Worm (Caenorhabditis elegans) whole organism, L1 larva: ENCODE results near the gene nspc-20.

Source experiments
- C04F5.9 ChIP-seq: sonication (generic microtip); optimal IDR thresholded peaks from 2 replicates; lab custom pipeline; 2016; ENCODE audit warnings: missing genetic modification characterization, missing compliant biosample characterization
- C34B4.2 ChIP-seq: sonication (generic microtip); optimal IDR thresholded peaks from 2 replicates; lab custom pipeline; 2017; ENCODE audit warnings: mild to moderate bottlenecking, missing genetic modification characterization, missing compliant biosample characterization
- F16B12.6 ChIP-seq: fragments of 150-350 bp; optimal IDR thresholded peaks from 2 replicates; lab custom pipeline; 2014; ENCODE audit warnings: missing biosample characterization, missing genetic modification characterization
- Y116A8C.19 ChIP-seq: sonication (generic microtip); optimal IDR thresholded peaks from 2 replicates; lab custom pipeline; 2016; ENCODE audit warnings: missing compliant biosample characterization, missing genetic modification characterization, borderline replicate concordance
- alr-1 ChIP-seq: fragments of 200-800 bp; sonication (Bioruptor generic); optimal IDR thresholded peaks from 2 replicates; lab custom pipeline; 2018; ENCODE audit warnings: borderline replicate concordance, mild to moderate bottlenecking, missing genetic modification characterization, missing compliant biosample characterization
- ama-1 ChIP-seq: fragments of 150-350 bp; optimal IDR thresholded peaks from 2 replicates; lab custom pipeline; 2014
- ceh-8 ChIP-seq: fragments of 200-800 bp; sonication (Bioruptor generic); optimal IDR thresholded peaks from 2 replicates; lab custom pipeline; 2018; ENCODE audit warnings: mild to moderate bottlenecking, missing genetic modification characterization, moderate library complexity, missing compliant biosample characterization
- ceh-88 ChIP-seq: fragments of 200-800 bp; sonication (Bioruptor generic); IDR thresholded peaks from 2 replicates; pipeline ENCODE4 v1.3.6; 2022; ENCODE audit warnings: missing genetic modification characterization, missing compliant biosample characterization
- ceh-90 ChIP-seq: sonication (generic microtip); optimal IDR thresholded peaks from 2 replicates; lab custom pipeline; 2016; ENCODE audit warnings: missing genetic modification characterization, missing compliant biosample characterization
- ces-1 ChIP-seq: fragments of 150-350 bp; optimal IDR thresholded peaks from 2 replicates; lab custom pipeline; 2014; ENCODE audit warnings: missing biosample characterization, missing genetic modification reagents, missing genetic modification characterization
- dsc-1 ChIP-seq: sonication (generic microtip); optimal IDR thresholded peaks from 2 replicates; lab custom pipeline; 2016; ENCODE audit warnings: mild to moderate bottlenecking, missing genetic modification characterization, missing compliant biosample characterization
- efl-1 ChIP-seq, 4 experiments: fragments of 150-350 bp; optimal IDR thresholded peaks in 3 of 4; peaks in 1 of 4; 1 replicate in 1 of 4; 2 replicates in 3 of 4; lab custom pipeline; 2014; ENCODE audit warnings: missing biosample characterization in 2 of 4, missing genetic modification characterization in 2 of 4, missing genetic modification reagents in 2 of 4
- egl-13 ChIP-seq: sonication (generic microtip); optimal IDR thresholded peaks from 2 replicates; lab custom pipeline; 2016; ENCODE audit warnings: missing genotype, missing genetic modification reagents, missing genetic modification characterization, missing compliant biosample characterization
- elt-2 ChIP-seq: sonication (generic microtip); optimal IDR thresholded peaks from 2 replicates; lab custom pipeline; 2016; ENCODE audit warnings: missing genetic modification characterization, mild to moderate bottlenecking, inconsistent platforms, missing compliant biosample characterization, missing genetic modification reagents
- fkh-10 ChIP-seq: sonication (generic microtip); optimal IDR thresholded peaks from 2 replicates; lab custom pipeline; 2017; ENCODE audit warnings: missing biosample characterization, missing genetic modification reagents, missing genetic modification characterization
- fkh-4 ChIP-seq: sonication (generic microtip); optimal IDR thresholded peaks from 2 replicates; lab custom pipeline; 2016; ENCODE audit warnings: missing compliant biosample characterization, missing genetic modification characterization, borderline replicate concordance
- fkh-8 ChIP-seq: sonication (generic microtip); optimal IDR thresholded peaks from 2 replicates; lab custom pipeline; 2016; ENCODE audit warnings: mild to moderate bottlenecking, missing genetic modification characterization, missing compliant biosample characterization
- grh-1 ChIP-seq: fragments of 200-800 bp; sonication (Bioruptor generic); IDR thresholded peaks from 2 replicates; pipeline ENCODE4 v1.3.6; 2022; ENCODE audit warnings: missing genetic modification reagents, missing genetic modification characterization, missing compliant biosample characterization
- hlh-17 ChIP-seq: fragments of 200-800 bp; sonication (Bioruptor generic); optimal IDR thresholded peaks from 2 replicates; lab custom pipeline; 2018; ENCODE audit warnings: missing genetic modification characterization, mild to moderate bottlenecking, missing compliant biosample characterization, moderate library complexity, borderline replicate concordance
- hlh-4 ChIP-seq: sonication (generic microtip); optimal IDR thresholded peaks from 2 replicates; lab custom pipeline; 2016; ENCODE audit warnings: mild to moderate bottlenecking, missing genetic modification characterization, missing compliant biosample characterization
- hpl-2 ChIP-seq: fragments of 150-350 bp; optimal IDR thresholded peaks from 2 replicates; lab custom pipeline; 2014; ENCODE audit warnings: missing biosample characterization, missing genetic modification reagents, missing genetic modification characterization
- irx-1 ChIP-seq: sonication (generic microtip); optimal IDR thresholded peaks from 2 replicates; lab custom pipeline; 2016; ENCODE audit warnings: missing genetic modification characterization, missing compliant biosample characterization
- isw-1 ChIP-seq: fragments of 200-800 bp; sonication (Bioruptor generic); IDR thresholded peaks from 2 replicates; pipeline ENCODE4 v1.3.6; 2022; ENCODE audit warnings: missing genetic modification characterization, missing compliant biosample characterization
- lin-13 ChIP-seq: fragments of 150-350 bp; optimal IDR thresholded peaks from 2 replicates; lab custom pipeline; 2014; ENCODE audit warnings: missing biosample characterization, missing genetic modification reagents, missing genetic modification characterization
- lin-35 ChIP-seq, 2 experiments: fragments of 150-350 bp; optimal IDR thresholded peaks; 2 replicates each; lab custom pipeline; 2014; ENCODE audit warnings: missing biosample characterization in 2 of 2, missing genetic modification characterization in 2 of 2, missing genetic modification reagents in 2 of 2
- lir-3 ChIP-seq: sonication (generic microtip); optimal IDR thresholded peaks from 2 replicates; lab custom pipeline; 2016; ENCODE audit warnings: mild to moderate bottlenecking, missing genetic modification characterization, moderate library complexity, missing compliant biosample characterization; ENCODE audit not compliant: poor library complexity
- lsy-2 ChIP-seq, 2 experiments: fragments of 150-350 bp; optimal IDR thresholded peaks; 2 replicates each; lab custom pipeline; 2014; ENCODE audit warnings: missing biosample characterization in 2 of 2, missing genetic modification characterization in 2 of 2
- mab-9 ChIP-seq: fragments of 200-800 bp; sonication (Bioruptor generic); IDR thresholded peaks from 2 replicates; pipeline ENCODE4 v1.3.6; 2022; ENCODE audit warnings: missing genetic modification reagents, missing genetic modification characterization, missing compliant biosample characterization
- mdl-1 ChIP-seq, 2 experiments: fragments of 150-350 bp; optimal IDR thresholded peaks; 2 replicates each; lab custom pipeline; 2014 to 2017; ENCODE audit warnings: missing biosample characterization in 2 of 2, missing genetic modification characterization in 2 of 2, inconsistent platforms in 1 of 2
- mef-2 ChIP-seq: fragments of 150-350 bp; optimal IDR thresholded peaks from 2 replicates; lab custom pipeline; 2014; ENCODE audit warnings: missing biosample characterization, missing genetic modification characterization
- mep-1 ChIP-seq: fragments of 150-350 bp; optimal IDR thresholded peaks from 2 replicates; lab custom pipeline; 2014; ENCODE audit warnings: missing biosample characterization, missing genetic modification characterization
- nhr-11 ChIP-seq: fragments of 150-350 bp; optimal IDR thresholded peaks from 2 replicates; lab custom pipeline; 2014; ENCODE audit warnings: missing biosample characterization, missing genetic modification characterization
- nhr-12 ChIP-seq: sonication (generic microtip); optimal IDR thresholded peaks from 2 replicates; lab custom pipeline; 2017; ENCODE audit warnings: missing biosample characterization, missing genetic modification characterization
- nhr-19 ChIP-seq: fragments of 200-800 bp; sonication (Bioruptor generic); conservative IDR thresholded peaks from 2 replicates; pipeline ENCODE4 v1.3.6; 2022; ENCODE audit warnings: missing genetic modification characterization, missing compliant biosample characterization
- nhr-28 ChIP-seq: fragments of 150-350 bp; optimal IDR thresholded peaks from 2 replicates; lab custom pipeline; 2014; ENCODE audit warnings: missing biosample characterization, missing genetic modification characterization
- nhr-76 ChIP-seq: sonication (generic microtip); optimal IDR thresholded peaks from 2 replicates; lab custom pipeline; 2017; ENCODE audit warnings: missing biosample characterization, missing genetic modification characterization
- nhr-85 ChIP-seq: sonication (generic microtip); peaks from one replicate; lab custom pipeline; 2016; ENCODE audit warnings: missing genetic modification characterization, inconsistent platforms, missing compliant biosample characterization
- nhr-90 ChIP-seq: sonication (generic microtip); optimal IDR thresholded peaks from 2 replicates; lab custom pipeline; 2016; ENCODE audit warnings: mild to moderate bottlenecking, missing genetic modification characterization, missing compliant biosample characterization; ENCODE audit not compliant: poor library complexity
- rnt-1 ChIP-seq: sonication (generic microtip); optimal IDR thresholded peaks from 2 replicates; lab custom pipeline; 2016; ENCODE audit warnings: mild to moderate bottlenecking, missing genetic modification characterization, moderate library complexity, missing compliant biosample characterization
- skn-1 ChIP-seq: fragments of 150-350 bp; optimal IDR thresholded peaks from 2 replicates; lab custom pipeline; 2014; ENCODE audit warnings: missing biosample characterization, missing genetic modification characterization
- snpc-4 ChIP-seq: fragments of 150-350 bp; optimal IDR thresholded peaks from 2 replicates; lab custom pipeline; 2014; ENCODE audit warnings: missing biosample characterization, missing genetic modification characterization
- snu-23 ChIP-seq: sonication (generic microtip); optimal IDR thresholded peaks from 2 replicates; lab custom pipeline; 2016; ENCODE audit warnings: missing genetic modification characterization, missing compliant biosample characterization
- sox-4 ChIP-seq: sonication (generic microtip); optimal IDR thresholded peaks from 2 replicates; lab custom pipeline; 2016; ENCODE audit warnings: missing genetic modification characterization, missing compliant biosample characterization
- sptf-1 ChIP-seq: fragments of 150-350 bp; optimal IDR thresholded peaks from 2 replicates; lab custom pipeline; 2014; ENCODE audit warnings: missing biosample characterization, missing genetic modification characterization
- sup-37 ChIP-seq: fragments of 200-800 bp; sonication (Bioruptor generic); optimal IDR thresholded peaks from 2 replicates; lab custom pipeline; 2018; ENCODE audit warnings: mild to moderate bottlenecking, missing genetic modification characterization, missing compliant biosample characterization
- tlp-1 ChIP-seq: fragments of 150-350 bp; optimal IDR thresholded peaks from 2 replicates; lab custom pipeline; 2014; ENCODE audit warnings: missing biosample characterization, missing genetic modification characterization
- unc-30 ChIP-seq: sonication (generic microtip); optimal IDR thresholded peaks from 2 replicates; lab custom pipeline; 2017; ENCODE audit warnings: missing biosample characterization, missing genetic modification characterization
- unc-98 ChIP-seq: fragments of 200-800 bp; sonication (Bioruptor generic); IDR thresholded peaks from 2 replicates; pipeline ENCODE4 v1.3.6; 2022; ENCODE audit warnings: missing genetic modification characterization, missing compliant biosample characterization
- xbp-1 ChIP-seq: sonication (generic microtip); optimal IDR thresholded peaks from 2 replicates; lab custom pipeline; 2016; ENCODE audit warnings: missing genetic modification characterization, missing compliant biosample characterization
- zip-4 ChIP-seq: fragments of 200-800 bp; sonication (Bioruptor generic); optimal IDR thresholded peaks from 2 replicates; lab custom pipeline; 2018; ENCODE audit warnings: mild to moderate bottlenecking, missing genetic modification characterization, moderate library complexity, missing compliant biosample characterization
- ztf-4 ChIP-seq: fragments of 150-350 bp; optimal IDR thresholded peaks from 2 replicates; lab custom pipeline; 2014; ENCODE audit warnings: missing biosample characterization, missing genetic modification characterization

The nspc-20 gene

DNA sequence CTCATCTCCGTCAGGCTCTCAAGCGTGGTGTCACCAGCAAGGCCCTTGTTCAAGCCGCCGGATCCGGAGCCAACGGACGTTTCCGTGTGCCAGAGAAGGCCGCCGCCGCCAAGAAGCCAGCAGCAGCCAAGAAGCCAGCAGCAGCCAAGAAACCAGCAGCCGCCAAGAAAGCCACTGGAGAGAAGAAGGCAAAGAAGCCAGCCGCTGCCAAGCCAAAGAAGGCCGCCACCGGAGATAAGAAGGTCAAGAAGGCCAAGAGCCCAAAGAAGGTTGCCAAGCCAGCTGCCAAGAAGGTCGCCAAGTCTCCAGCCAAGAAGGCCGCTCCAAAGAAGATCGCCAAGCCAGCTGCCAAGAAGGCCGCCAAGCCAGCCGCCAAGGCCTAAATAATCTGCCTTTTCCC lies 39.5 kb downstream of the nspc-20 start:
- TF ChIP-seq lsy-2 (tag; optimal IDR thresholded peaks at IDR 0.05; lab: Kevin White, UChicago) (no peak), F16B12.6 (tag; lab: Kevin White, UChicago) (no peak), sptf-1 (no peak), snpc-4 (tag; lab: Kevin White, UChicago) (no peak), nhr-85 (tag; lab: Kevin White, UChicago) (no peak), nhr-28 (no peak)

- TF ChIP-seq grh-1 (peak; percentile 68), hlh-4 (tag; lab: Kevin White, UChicago) (no peak), irx-1 (tag; lab: Kevin White, UChicago) (peak; percentile 64), efl-1 (optimal IDR thresholded peaks at IDR 0.05; lab: Kevin White, UChicago) (peak; percentile 46 to 48), efl-1 (GFP tag; optimal IDR thresholded peaks at IDR 0.05 in 1 of 2; lab: Kevin White, UChicago) (peak in 1 of 2 experiments; percentile 53), zip-4 (GFP tag; lab: Kevin White, UChicago) (no peak), ces-1 (GFP tag; lab: Kevin White, UChicago) (no peak), fkh-8 (tag; lab: Kevin White, UChicago) (peak; percentile 72), egl-13 (tag; lab: Kevin White, UChicago) (no peak), unc-30 (tag; lab: Kevin White, UChicago) (no peak), unc-98 (GFP tag; lab: Robert Waterston, UW) (no peak), isw-1 (no peak; the same call in 1 of the 2 replicates), lsy-2 (tag; optimal IDR thresholded peaks at IDR 0.05; lab: Kevin White, UChicago) (peak; percentile 52 to 66), snu-23 (peak; percentile 73), nhr-11 (tag; lab: Kevin White, UChicago) (no peak), nhr-19 (peak; percentile 75), xbp-1 (tag; lab: Kevin White, UChicago) (peak; percentile 68), nhr-90 (tag; lab: Kevin White, UChicago) (peak; percentile 62), C04F5.9 (tag; lab: Kevin White, UChicago) (peak; percentile 33), ceh-8 (GFP tag; lab: Kevin White, UChicago) (peak; percentile 52), C34B4.2 (no peak), elt-2 (no peak), hpl-2 (GFP tag; lab: Kevin White, UChicago) (no peak), tlp-1 (no peak), fkh-10 (GFP tag; lab: Kevin White, UChicago) (peak; percentile 50), Y116A8C.19 (no peak), hlh-17 (GFP tag; lab: Kevin White, UChicago) (no peak), ceh-88 (no peak), lin-35 (GFP tag; optimal IDR thresholded peaks at IDR 0.05; lab: Kevin White, UChicago) (peak; percentile 39 to 73), snpc-4 (tag; lab: Kevin White, UChicago) (peak; percentile 54), mdl-1 (tag; optimal IDR thresholded peaks at IDR 0.05; lab: Kevin White, UChicago) (peak in 1 of 2 experiments; percentile 46), mef-2 (tag; lab: Kevin White, UChicago) (no peak), ama-1 (lab: Kevin White, UChicago) (peak; percentile 74), nhr-85 (tag; lab: Kevin White, UChicago) (peak; percentile 85), ztf-4 (tag; lab: Kevin White, UChicago) (no peak), mep-1 (tag; lab: Kevin White, UChicago) (peak; percentile 35), sup-37 (peak; percentile 43), dsc-1 (tag; lab: Kevin White, UChicago) (peak; percentile 58), nhr-12 (tag; lab: Kevin White, UChicago) (no peak), alr-1 (tag; lab: Kevin White, UChicago) (no peak), fkh-4 (tag; lab: Kevin White, UChicago) (no peak), lin-13 (GFP tag; lab: Kevin White, UChicago) (peak; percentile 52), mab-9 (peak; percentile 65), ceh-90 (tag; lab: Kevin White, UChicago) (no peak), lir-3 (no peak), skn-1 (tag; lab: Kevin White, UChicago) (peak; percentile 43), nhr-76 (tag; lab: Kevin White, UChicago) (no peak), sox-4 (no peak), rnt-1 (tag; lab: Kevin White, UChicago) (peak; percentile 75)
Measured at ce11 chrX:14489945-14490344, 40.1 kb downstream of the nspc-20 start, which contains the start of gene his-24. his-24 (plus strand) TSS chrX:14490094.
